Worm (Caenorhabditis elegans) whole organism, L1 larva: ENCODE data around the gene peb-1.

ENCODE experiments used
- C04F5.9 ChIP-seq: sonication (generic microtip); optimal IDR thresholded peaks from 2 replicates; lab custom pipeline; 2016; ENCODE audit warnings: missing genetic modification characterization, missing compliant biosample characterization
- C34B4.2 ChIP-seq: sonication (generic microtip); optimal IDR thresholded peaks from 2 replicates; lab custom pipeline; 2017; ENCODE audit warnings: mild to moderate bottlenecking, missing genetic modification characterization, missing compliant biosample characterization
- Y116A8C.19 ChIP-seq: sonication (generic microtip); optimal IDR thresholded peaks from 2 replicates; lab custom pipeline; 2016; ENCODE audit warnings: missing compliant biosample characterization, missing genetic modification characterization, borderline replicate concordance
- ama-1 ChIP-seq: fragments of 150-350 bp; optimal IDR thresholded peaks from 2 replicates; lab custom pipeline; 2014
- ceh-82 ChIP-seq, 3 experiments: fragments of 150-350 bp in 1 of 3; sonication (generic microtip) in 2 of 3; optimal IDR thresholded peaks; 2 replicates each; lab custom pipeline; 2014 to 2017; ENCODE audit warnings: missing biosample characterization in 3 of 3, missing genetic modification characterization in 3 of 3
- ceh-88 ChIP-seq: fragments of 200-800 bp; sonication (Bioruptor generic); IDR thresholded peaks from 2 replicates; pipeline ENCODE4 v1.3.6; 2022; ENCODE audit warnings: missing genetic modification characterization, missing compliant biosample characterization
- dpl-1 ChIP-seq, 3 experiments: fragments of 150-350 bp in 2 of 3; sonication (generic microtip) in 1 of 3; optimal IDR thresholded peaks; 2 replicates each; lab custom pipeline; 2014 to 2017; ENCODE audit warnings: missing biosample characterization in 3 of 3, missing genetic modification characterization in 3 of 3, missing genetic modification reagents in 3 of 3
- efl-1 ChIP-seq, 4 experiments: fragments of 150-350 bp; optimal IDR thresholded peaks in 3 of 4; peaks in 1 of 4; 1 replicate in 1 of 4; 2 replicates in 3 of 4; lab custom pipeline; 2014; ENCODE audit warnings: missing biosample characterization in 2 of 4, missing genetic modification characterization in 2 of 4, missing genetic modification reagents in 2 of 4
- elt-2 ChIP-seq: sonication (generic microtip); optimal IDR thresholded peaks from 2 replicates; lab custom pipeline; 2016; ENCODE audit warnings: missing genetic modification characterization, mild to moderate bottlenecking, inconsistent platforms, missing compliant biosample characterization, missing genetic modification reagents
- fkh-10 ChIP-seq: sonication (generic microtip); optimal IDR thresholded peaks from 2 replicates; lab custom pipeline; 2017; ENCODE audit warnings: missing biosample characterization, missing genetic modification reagents, missing genetic modification characterization
- fkh-4 ChIP-seq: sonication (generic microtip); optimal IDR thresholded peaks from 2 replicates; lab custom pipeline; 2016; ENCODE audit warnings: missing compliant biosample characterization, missing genetic modification characterization, borderline replicate concordance
- grh-1 ChIP-seq: fragments of 200-800 bp; sonication (Bioruptor generic); IDR thresholded peaks from 2 replicates; pipeline ENCODE4 v1.3.6; 2022; ENCODE audit warnings: missing genetic modification reagents, missing genetic modification characterization, missing compliant biosample characterization
- jun-1 ChIP-seq: fragments of 150-350 bp; optimal IDR thresholded peaks from 2 replicates; lab custom pipeline; 2014; ENCODE audit warnings: missing biosample characterization, missing genetic modification reagents, missing genetic modification characterization
- lin-13 ChIP-seq: fragments of 150-350 bp; optimal IDR thresholded peaks from 2 replicates; lab custom pipeline; 2014; ENCODE audit warnings: missing biosample characterization, missing genetic modification reagents, missing genetic modification characterization
- lin-14 ChIP-seq: fragments of 200-800 bp; sonication (Bioruptor generic); optimal IDR thresholded peaks from 2 replicates; lab custom pipeline; 2018; ENCODE audit warnings: mild to moderate bottlenecking, missing genetic modification characterization, moderate library complexity, missing compliant biosample characterization
- mab-9 ChIP-seq: fragments of 200-800 bp; sonication (Bioruptor generic); IDR thresholded peaks from 2 replicates; pipeline ENCODE4 v1.3.6; 2022; ENCODE audit warnings: missing genetic modification reagents, missing genetic modification characterization, missing compliant biosample characterization
- mdl-1 ChIP-seq, 2 experiments: fragments of 150-350 bp; optimal IDR thresholded peaks; 2 replicates each; lab custom pipeline; 2014 to 2017; ENCODE audit warnings: missing biosample characterization in 2 of 2, missing genetic modification characterization in 2 of 2, inconsistent platforms in 1 of 2
- mef-2 ChIP-seq: fragments of 150-350 bp; optimal IDR thresholded peaks from 2 replicates; lab custom pipeline; 2014; ENCODE audit warnings: missing biosample characterization, missing genetic modification characterization
- nhr-11 ChIP-seq: fragments of 150-350 bp; optimal IDR thresholded peaks from 2 replicates; lab custom pipeline; 2014; ENCODE audit warnings: missing biosample characterization, missing genetic modification characterization
- nhr-12 ChIP-seq: sonication (generic microtip); optimal IDR thresholded peaks from 2 replicates; lab custom pipeline; 2017; ENCODE audit warnings: missing biosample characterization, missing genetic modification characterization
- nhr-20 ChIP-seq: sonication (generic microtip); optimal IDR thresholded peaks from 2 replicates; lab custom pipeline; 2016; ENCODE audit warnings: mild to moderate bottlenecking, missing genetic modification characterization, missing compliant biosample characterization
- nhr-28 ChIP-seq: fragments of 150-350 bp; optimal IDR thresholded peaks from 2 replicates; lab custom pipeline; 2014; ENCODE audit warnings: missing biosample characterization, missing genetic modification characterization
- nhr-47 ChIP-seq: sonication (generic microtip); optimal IDR thresholded peaks from 2 replicates; lab custom pipeline; 2016; ENCODE audit warnings: mild to moderate bottlenecking, missing genetic modification characterization, moderate library complexity, missing compliant biosample characterization
- nhr-77 ChIP-seq: fragments of 150-350 bp; optimal IDR thresholded peaks from 2 replicates; lab custom pipeline; 2014; ENCODE audit warnings: missing biosample characterization, missing genetic modification characterization
- nhr-90 ChIP-seq: sonication (generic microtip); optimal IDR thresholded peaks from 2 replicates; lab custom pipeline; 2016; ENCODE audit warnings: mild to moderate bottlenecking, missing genetic modification characterization, missing compliant biosample characterization; ENCODE audit not compliant: poor library complexity
- pax-3 ChIP-seq: fragments of 200-800 bp; sonication (Bioruptor generic); optimal IDR thresholded peaks from 2 replicates; lab custom pipeline; 2018; ENCODE audit warnings: mild to moderate bottlenecking, missing genetic modification characterization, moderate library complexity, missing compliant biosample characterization
- pqm-1 ChIP-seq: sonication (generic microtip); optimal IDR thresholded peaks from 3 replicates; lab custom pipeline; 2017; ENCODE audit warnings: missing biosample characterization, missing genetic modification characterization
- skn-1 ChIP-seq: fragments of 150-350 bp; optimal IDR thresholded peaks from 2 replicates; lab custom pipeline; 2014; ENCODE audit warnings: missing biosample characterization, missing genetic modification characterization
- snu-23 ChIP-seq: sonication (generic microtip); optimal IDR thresholded peaks from 2 replicates; lab custom pipeline; 2016; ENCODE audit warnings: missing genetic modification characterization, missing compliant biosample characterization
- sox-4 ChIP-seq: sonication (generic microtip); optimal IDR thresholded peaks from 2 replicates; lab custom pipeline; 2016; ENCODE audit warnings: missing genetic modification characterization, missing compliant biosample characterization
- sup-37 ChIP-seq: fragments of 200-800 bp; sonication (Bioruptor generic); optimal IDR thresholded peaks from 2 replicates; lab custom pipeline; 2018; ENCODE audit warnings: mild to moderate bottlenecking, missing genetic modification characterization, missing compliant biosample characterization
- swsn-7 ChIP-seq: sonication (generic microtip); optimal IDR thresholded peaks from 2 replicates; lab custom pipeline; 2016; ENCODE audit warnings: missing genetic modification characterization, missing compliant biosample characterization
- unc-86 ChIP-seq: sonication (generic microtip); optimal IDR thresholded peaks from 2 replicates; lab custom pipeline; 2016; ENCODE audit warnings: missing genetic modification characterization, missing compliant biosample characterization
- vab-15 ChIP-seq: sonication (generic microtip); optimal IDR thresholded peaks from 2 replicates; lab custom pipeline; 2017; ENCODE audit warnings: missing genotype, mild to moderate bottlenecking, missing genetic modification characterization, missing compliant biosample characterization
- xbp-1 ChIP-seq: sonication (generic microtip); optimal IDR thresholded peaks from 2 replicates; lab custom pipeline; 2016; ENCODE audit warnings: missing genetic modification characterization, missing compliant biosample characterization
- zip-4 ChIP-seq: fragments of 200-800 bp; sonication (Bioruptor generic); optimal IDR thresholded peaks from 2 replicates; lab custom pipeline; 2018; ENCODE audit warnings: mild to moderate bottlenecking, missing genetic modification characterization, moderate library complexity, missing compliant biosample characterization

Gene peb-1

ce11 chrX:2242568-2243185, 31.8 kb downstream of the peb-1 start, which contains the start of gene rpl-11.2 (continued):
- TF ChIP-seq grh-1 (GFP tag; lab: Robert Waterston, UW) (peak; percentile 93), efl-1 (optimal IDR thresholded peaks at IDR 0.05; lab: Kevin White, UChicago) (peak; percentile 90 to 96), efl-1 (GFP tag; optimal IDR thresholded peaks at IDR 0.05 in 1 of 2; lab: Kevin White, UChicago) (peak; percentile 72 to 98)

DNA sequence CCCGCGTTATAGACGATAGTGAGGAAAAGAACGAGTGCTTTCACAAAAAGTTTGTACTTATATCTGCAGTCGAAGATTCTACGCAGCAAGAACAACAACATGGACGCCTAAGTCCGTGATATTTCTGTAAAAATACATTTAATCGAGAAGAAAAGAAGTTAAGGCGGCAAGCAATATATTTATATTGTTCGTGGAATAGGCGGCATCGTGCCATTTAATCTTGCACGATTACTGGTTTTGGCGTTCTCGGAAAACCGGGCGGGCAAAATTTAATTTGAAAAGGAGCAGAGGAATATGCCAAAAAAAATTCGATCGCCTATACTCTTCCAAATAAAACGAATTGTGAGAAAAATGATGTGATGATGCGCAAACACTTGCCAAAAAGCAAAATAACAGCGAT, 36.1 kb downstream of the peb-1 start, which contains the start of gene AH9.1:
TSS of gene AH9.1 (minus strand) at position 101 of the 400 bp plus-strand sequence.
- TF ChIP-seq unc-86 (tag; lab: Kevin White, UChicago) = no peak
- no peak for TF ChIP-seq efl-1 (optimal IDR thresholded peaks at IDR 0.05; lab: Kevin White, UChicago)
- TF ChIP-seq efl-1 (GFP tag; optimal IDR thresholded peaks at IDR 0.05 in 1 of 2; lab: Kevin White, UChicago) = no peak
- TF ChIP-seq nhr-12 (tag; lab: Kevin White, UChicago) = no peak
- no peak for TF ChIP-seq snu-23 (GFP tag; lab: Kevin White, UChicago)
- TF ChIP-seq zip-4 (GFP tag; lab: Kevin White, UChicago) = no peak
- no peak for TF ChIP-seq nhr-90 (tag; lab: Kevin White, UChicago)
- TF ChIP-seq C04F5.9 (tag; lab: Kevin White, UChicago) = no peak
- no peak for TF ChIP-seq swsn-7 (tag; lab: Kevin White, UChicago)
- TF ChIP-seq pqm-1 = no peak
- no peak for TF ChIP-seq mef-2 (tag; lab: Kevin White, UChicago)
- TF ChIP-seq lin-13 (GFP tag; lab: Kevin White, UChicago) = no peak
- TF ChIP-seq ceh-88 (GFP tag; lab: Robert Waterston, UW) = no peak
- TF ChIP-seq mdl-1 (tag; optimal IDR thresholded peaks at IDR 0.05; lab: Kevin White, UChicago) = no peak
- TF ChIP-seq ama-1 (lab: Kevin White, UChicago) = no peak
- TF ChIP-seq Y116A8C.19 (tag; lab: Kevin White, UChicago) = no peak

DNA sequence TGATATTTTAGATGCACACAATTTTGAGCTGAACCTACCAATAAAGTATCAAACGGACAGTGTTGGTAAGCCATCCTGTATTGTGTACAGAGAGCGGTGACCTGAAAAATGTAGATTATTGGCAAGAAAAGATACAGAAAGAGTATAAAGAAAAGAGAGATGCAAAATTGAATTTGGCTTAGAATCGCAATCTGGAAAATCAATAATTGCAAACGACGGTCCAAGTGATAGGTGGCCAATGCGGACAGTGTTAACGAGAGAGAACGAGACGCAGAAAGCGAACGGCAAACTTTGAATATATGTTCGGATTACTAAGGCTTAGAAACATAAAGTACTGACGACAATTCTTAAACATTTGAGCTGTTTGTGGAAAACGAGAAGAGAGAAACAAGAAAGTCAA, 47.1 kb downstream of the peb-1 start, which contains the start of gene crn-4:
TSS of gene crn-4 (minus strand) at position 101 of the 400 bp plus-strand sequence.
- TF ChIP-seq sox-4 (tag; lab: Kevin White, UChicago) = no peak
- TF ChIP-seq elt-2 (tag; lab: Kevin White, UChicago) = no peak
- no peak for TF ChIP-seq nhr-20 (tag; lab: Kevin White, UChicago)
- TF ChIP-seq unc-86 (tag; lab: Kevin White, UChicago) = no peak
- no peak for TF ChIP-seq xbp-1 (tag; lab: Kevin White, UChicago)
- TF ChIP-seq C34B4.2 (tag; lab: Kevin White, UChicago) = no peak

ce11 chrX:2258404-2258803, 47.6 kb downstream of the peb-1 start:
- TF ChIP-seq lin-14 (peak; percentile 10), nhr-77 (no peak), efl-1 (optimal IDR thresholded peaks at IDR 0.05; lab: Kevin White, UChicago) (no peak), efl-1 (GFP tag; optimal IDR thresholded peaks at IDR 0.05 in 1 of 2; lab: Kevin White, UChicago) (no peak), skn-1 (tag; lab: Kevin White, UChicago) (peak; percentile 88), ceh-82 (tag; optimal IDR thresholded peaks at IDR 0.05; lab: Kevin White, UChicago) (peak in 1 of 3 experiments; percentile 26)

ce11 chrX:2261003-2261402, 50.2 kb downstream of the peb-1 start, which contains the start of gene AH9.3:
Gene AH9.3, minus strand, starts transcription at chrX:2261103.
- TF ChIP-seq vab-15 (tag; lab: Kevin White, UChicago) = no peak
- no peak for TF ChIP-seq mdl-1 (tag; optimal IDR thresholded peaks at IDR 0.05; lab: Kevin White, UChicago)
- TF ChIP-seq grh-1 (GFP tag; lab: Robert Waterston, UW) = no peak
- no peak for TF ChIP-seq jun-1 (tag; lab: Kevin White, UChicago)
- TF ChIP-seq nhr-90 (tag; lab: Kevin White, UChicago) = no peak
- TF ChIP-seq pax-3 = no peak
- TF ChIP-seq fkh-10 (GFP tag; lab: Kevin White, UChicago) = no peak
- TF ChIP-seq nhr-28 = no peak
- no peak for TF ChIP-seq dpl-1 (GFP tag; optimal IDR thresholded peaks at IDR 0.05; lab: Kevin White, UChicago)
- no peak for TF ChIP-seq sup-37 (GFP tag; lab: Kevin White, UChicago)
- TF ChIP-seq nhr-11 = no peak
- TF ChIP-seq fkh-4 (tag; lab: Kevin White, UChicago) = no peak
- TF ChIP-seq unc-86 (tag; lab: Kevin White, UChicago) = no peak
- TF ChIP-seq nhr-47 = no peak
- no peak for TF ChIP-seq mab-9
